Worm (Caenorhabditis elegans) whole organism, mixed stage, embryonic: ENCODE results near the gene F19C7.2.

Source experiments
- M03D4.4 ChIP-seq: sonication (generic microtip); optimal IDR thresholded peaks from 2 replicates; lab custom pipeline; 2017; ENCODE audit warnings: mild to moderate bottlenecking, missing genetic modification characterization, missing compliant biosample characterization
- bed-3 ChIP-seq: fragments of 200-800 bp; sonication (Bioruptor generic); optimal IDR thresholded peaks from 3 replicates; lab custom pipeline; 2018; ENCODE audit warnings: mild to moderate bottlenecking, missing genetic modification characterization, moderate library complexity, missing compliant biosample characterization
- blmp-1 ChIP-seq: fragments of 150-350 bp; optimal IDR thresholded peaks from 2 replicates; lab custom pipeline; 2014; ENCODE audit warnings: missing biosample characterization, missing genetic modification characterization
- ceh-39 ChIP-seq: fragments of 150-350 bp; optimal IDR thresholded peaks from 2 replicates; lab custom pipeline; 2014; ENCODE audit warnings: missing biosample characterization, missing genetic modification characterization
- ceh-43 ChIP-seq: fragments of 200-800 bp; sonication (Bioruptor generic); optimal IDR thresholded peaks from 2 replicates; lab custom pipeline; 2018; ENCODE audit warnings: mild to moderate bottlenecking, missing genetic modification characterization, moderate library complexity, missing compliant biosample characterization
- ces-1 ChIP-seq: fragments of 150-350 bp; optimal IDR thresholded peaks from 2 replicates; lab custom pipeline; 2014; ENCODE audit warnings: missing biosample characterization, missing genetic modification reagents, missing genetic modification characterization
- cnd-1 ChIP-seq: fragments of 200-800 bp; sonication (Bioruptor generic); optimal IDR thresholded peaks from 2 replicates; lab custom pipeline; 2018; ENCODE audit warnings: mild to moderate bottlenecking, missing genetic modification characterization, missing compliant biosample characterization
- drap-1 ChIP-seq: fragments of 200-800 bp; sonication (Bioruptor generic); optimal IDR thresholded peaks from 3 replicates; lab custom pipeline; 2018; ENCODE audit warnings: mild to moderate bottlenecking, missing genetic modification characterization, missing compliant biosample characterization
- elt-1 ChIP-seq: sonication (generic microtip); optimal IDR thresholded peaks from 2 replicates; lab custom pipeline; 2017; ENCODE audit warnings: missing genetic modification characterization, mild to moderate bottlenecking, missing compliant biosample characterization, antibody characterized with exemption, moderate library complexity, borderline replicate concordance; ENCODE audit not compliant: insufficient read depth
- elt-3 ChIP-seq: fragments of 150-350 bp; optimal IDR thresholded peaks from 2 replicates; lab custom pipeline; 2014; ENCODE audit warnings: missing biosample characterization, missing genetic modification characterization
- flh-1 ChIP-seq: fragments of 200-800 bp; sonication (Bioruptor generic); optimal IDR thresholded peaks from 2 replicates; lab custom pipeline; 2018; ENCODE audit warnings: mild to moderate bottlenecking, missing genetic modification characterization, moderate library complexity, missing compliant biosample characterization
- ham-2 ChIP-seq: fragments of 200-800 bp; sonication (Bioruptor generic); optimal IDR thresholded peaks from 2 replicates; lab custom pipeline; 2018; ENCODE audit warnings: mild to moderate bottlenecking, missing genetic modification characterization, missing compliant biosample characterization
- hlh-1 ChIP-seq: fragments of 150-350 bp; optimal IDR thresholded peaks from 2 replicates; lab custom pipeline; 2014; ENCODE audit warnings: missing biosample characterization, missing genetic modification reagents, missing genetic modification characterization
- lin-13 ChIP-seq: fragments of 150-350 bp; optimal IDR thresholded peaks from 2 replicates; lab custom pipeline; 2014; ENCODE audit warnings: missing biosample characterization, missing genetic modification characterization
- lin-32 ChIP-seq: fragments of 200-800 bp; sonication (Bioruptor generic); optimal IDR thresholded peaks from 2 replicates; lab custom pipeline; 2018; ENCODE audit warnings: mild to moderate bottlenecking, missing genetic modification characterization, missing compliant biosample characterization
- lsy-2 ChIP-seq: fragments of 150-350 bp; optimal IDR thresholded peaks from 2 replicates; lab custom pipeline; 2014; ENCODE audit warnings: missing biosample characterization, missing genetic modification characterization
- mab-5 ChIP-seq: fragments of 150-350 bp; optimal IDR thresholded peaks from 2 replicates; lab custom pipeline; 2014; ENCODE audit warnings: missing biosample characterization, missing genetic modification characterization
- mep-1 ChIP-seq: fragments of 150-350 bp; optimal IDR thresholded peaks from 2 replicates; lab custom pipeline; 2017; ENCODE audit warnings: missing biosample characterization, missing genetic modification reagents, missing genetic modification characterization, inconsistent platforms
- mls-2 ChIP-seq: sonication (generic microtip); optimal IDR thresholded peaks from 2 replicates; lab custom pipeline; 2016; ENCODE audit warnings: mild to moderate bottlenecking, missing genetic modification characterization, moderate library complexity, missing compliant biosample characterization
- nhr-12 ChIP-seq: fragments of 150-350 bp; optimal IDR thresholded peaks from 2 replicates; lab custom pipeline; 2014; ENCODE audit warnings: missing biosample characterization, missing genetic modification characterization
- nhr-2 ChIP-seq: fragments of 150-350 bp; optimal IDR thresholded peaks from 2 replicates; lab custom pipeline; 2014; ENCODE audit warnings: missing biosample characterization, missing genetic modification characterization
- nhr-237 ChIP-seq: fragments of 150-350 bp; optimal IDR thresholded peaks from 2 replicates; lab custom pipeline; 2014; ENCODE audit warnings: missing biosample characterization, missing genetic modification characterization
- nhr-28 ChIP-seq: fragments of 150-350 bp; optimal IDR thresholded peaks from 2 replicates; lab custom pipeline; 2014; ENCODE audit warnings: missing biosample characterization, missing genetic modification characterization
- nhr-76 ChIP-seq: sonication (generic microtip); optimal IDR thresholded peaks from 2 replicates; lab custom pipeline; 2017; ENCODE audit warnings: missing biosample characterization, missing genetic modification characterization
- pha-4 ChIP-seq: fragments of 150-350 bp; optimal IDR thresholded peaks from 2 replicates; lab custom pipeline; 2018; ENCODE audit warnings: missing biosample characterization, missing genetic modification reagents, missing genetic modification characterization
- sem-2 ChIP-seq: fragments of 200-800 bp; sonication (Bioruptor generic); optimal IDR thresholded peaks from 2 replicates; lab custom pipeline; 2018; ENCODE audit warnings: mild to moderate bottlenecking, missing genetic modification characterization, missing compliant biosample characterization
- snpc-4 ChIP-seq: fragments of 150-350 bp; optimal IDR thresholded peaks from 2 replicates; lab custom pipeline; 2014; ENCODE audit warnings: missing biosample characterization, missing genetic modification characterization
- tbx-8 ChIP-seq: fragments of 200-800 bp; sonication (Bioruptor generic); optimal IDR thresholded peaks from 2 replicates; lab custom pipeline; 2018; ENCODE audit warnings: mild to moderate bottlenecking, missing genetic modification characterization, moderate library complexity, missing compliant biosample characterization
- unc-120 ChIP-seq: sonication (generic microtip); optimal IDR thresholded peaks from 2 replicates; lab custom pipeline; 2017; ENCODE audit warnings: missing genetic modification characterization, missing compliant biosample characterization; ENCODE audit not compliant: poor library complexity, severe bottlenecking
- unc-39 ChIP-seq: fragments of 150-350 bp; optimal IDR thresholded peaks from 2 replicates; lab custom pipeline; 2014; ENCODE audit warnings: missing biosample characterization, missing genetic modification characterization
- unc-62 ChIP-seq: fragments of 150-350 bp; optimal IDR thresholded peaks from 2 replicates; lab custom pipeline; 2014; ENCODE audit warnings: missing biosample characterization, missing genetic modification reagents, missing genetic modification characterization
- zip-8 ChIP-seq: fragments of 150-350 bp; optimal IDR thresholded peaks from 2 replicates; lab custom pipeline; 2014; ENCODE audit warnings: missing biosample characterization, missing genetic modification characterization
- ztf-11 ChIP-seq: fragments of 150-350 bp; optimal IDR thresholded peaks from 2 replicates; lab custom pipeline; 2014; ENCODE audit warnings: missing biosample characterization, missing genetic modification characterization

F19C7.2 gene

DNA sequence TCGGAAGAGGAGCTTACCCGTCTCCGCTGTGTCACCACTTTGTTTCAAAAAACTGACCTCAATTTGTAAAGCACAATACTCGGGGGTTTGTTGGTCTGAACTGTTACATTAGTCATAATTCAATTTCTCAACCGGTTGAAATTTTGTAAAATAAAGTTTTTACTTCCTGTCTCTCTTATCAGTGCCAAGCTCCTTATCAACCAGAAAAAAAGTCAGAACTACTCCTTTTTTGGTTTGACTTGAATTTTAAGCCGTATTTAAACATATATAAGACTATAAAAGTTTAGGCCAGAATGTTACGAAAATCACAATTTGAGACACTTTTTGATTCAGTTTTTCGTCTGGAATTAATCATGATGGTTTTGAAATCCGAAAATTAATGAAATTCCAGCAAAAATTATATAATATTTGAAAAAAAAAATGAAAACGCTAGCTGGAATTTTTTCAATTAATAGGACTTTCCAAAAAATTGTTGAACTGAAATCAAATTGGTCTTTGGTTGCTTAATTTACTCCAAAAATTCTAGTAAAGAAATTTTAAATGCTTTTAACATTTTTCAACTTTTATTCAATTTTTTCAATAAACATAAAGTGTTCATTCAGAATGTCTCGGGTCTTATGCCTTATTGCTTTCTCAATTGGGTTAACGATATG is at the start of gene F19C7.2:
TSS of gene F19C7.2 (plus strand) at position 603 of the 653 bp plus-strand sequence.
- no peak for TF ChIP-seq zip-8 (tag; lab: Kevin White, UChicago)
- TF ChIP-seq elt-1 (tag; lab: Kevin White, UChicago) = no peak
- TF ChIP-seq hlh-1 (tag; lab: Kevin White, UChicago) = no peak
- no peak for TF ChIP-seq unc-39 (tag; lab: Kevin White, UChicago)
- TF ChIP-seq flh-1 (GFP tag; lab: Kevin White, UChicago) = no peak
- TF ChIP-seq nhr-12 (tag; lab: Kevin White, UChicago) = no peak
- no peak for TF ChIP-seq ces-1
- TF ChIP-seq blmp-1 (tag; lab: Kevin White, UChicago) = no peak
- no peak for TF ChIP-seq lin-32 (GFP tag; lab: Kevin White, UChicago)
- no peak for TF ChIP-seq sem-2 (GFP tag; lab: Kevin White, UChicago)
- TF ChIP-seq nhr-2 = no peak
- TF ChIP-seq mab-5 (tag; lab: Kevin White, UChicago) = no peak
- TF ChIP-seq nhr-28 (tag; lab: Kevin White, UChicago) = no peak
- no peak for TF ChIP-seq drap-1
- TF ChIP-seq elt-3 (tag; lab: Kevin White, UChicago) = no peak
- TF ChIP-seq pha-4 (tag; lab: Kevin White, UChicago) = no peak
- TF ChIP-seq ztf-11 (tag; lab: Kevin White, UChicago) = no peak
- no peak for TF ChIP-seq tbx-8 (GFP tag; lab: Kevin White, UChicago)
- TF ChIP-seq ceh-39 (tag; lab: Kevin White, UChicago) = no peak
- TF ChIP-seq, all 35 proteins: peak for 0

DNA sequence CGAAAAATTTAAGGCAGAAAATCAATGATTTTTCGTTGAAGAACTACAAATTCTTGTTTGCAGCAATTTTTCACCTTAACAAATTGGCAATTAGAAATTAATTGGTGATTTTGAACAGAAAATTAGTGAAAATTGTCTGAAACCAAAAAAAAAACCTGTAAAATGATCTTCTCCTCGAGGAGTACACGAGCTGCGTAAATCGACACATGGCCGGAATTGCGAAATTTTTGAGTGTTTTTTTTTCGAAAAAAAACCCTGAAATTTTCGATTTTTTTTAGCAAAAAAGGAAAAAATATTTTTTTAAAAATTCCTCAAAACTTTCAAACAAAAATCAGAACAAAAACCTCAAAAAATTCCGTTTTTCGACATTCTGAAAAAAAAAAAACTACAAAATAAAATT is 48.2 kb upstream of the F19C7.2 start:
- TF ChIP-seq elt-3 (tag; lab: Kevin White, UChicago) (no peak), snpc-4 (tag; lab: Kevin White, UChicago) (no peak), ceh-43 (GFP tag; lab: Kevin White, UChicago) (no peak), nhr-237 (tag; lab: Kevin White, UChicago) (no peak), bed-3 (no peak), ces-1 (no peak), M03D4.4 (tag; lab: Kevin White, UChicago) (no peak), nhr-28 (tag; lab: Kevin White, UChicago) (no peak), pha-4 (tag; lab: Kevin White, UChicago) (no peak), nhr-2 (no peak), cnd-1 (tag; lab: Kevin White, UChicago) (no peak), mab-5 (tag; lab: Kevin White, UChicago) (no peak), lin-32 (GFP tag; lab: Kevin White, UChicago) (no peak)

DNA sequence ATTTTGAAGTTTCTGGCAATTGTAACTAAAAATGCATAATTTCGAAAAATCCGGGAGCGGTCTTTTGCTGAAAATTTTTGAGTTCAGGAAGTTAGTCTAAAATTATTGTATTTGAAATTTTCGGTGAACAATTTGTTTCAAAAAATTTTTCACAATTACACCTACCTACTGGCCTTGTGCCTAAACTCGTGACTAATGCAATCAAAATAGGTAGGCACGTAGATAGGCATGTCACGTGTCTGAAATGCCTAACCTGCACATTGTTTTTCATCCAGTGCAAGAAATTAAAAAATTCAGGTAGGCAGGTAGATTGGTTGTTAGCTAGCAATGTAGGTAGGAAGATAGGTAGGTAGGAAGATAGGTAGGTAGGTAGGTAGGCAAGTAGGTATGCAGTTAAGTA is 42.6 kb upstream of the F19C7.2 start:
- TF ChIP-seq mep-1 (tag; lab: Kevin White, UChicago) (no peak), nhr-28 (tag; lab: Kevin White, UChicago) (no peak), ces-1 (no peak), elt-3 (tag; lab: Kevin White, UChicago) (no peak), ceh-39 (tag; lab: Kevin White, UChicago) (no peak), zip-8 (tag; lab: Kevin White, UChicago) (no peak)

ce11 chrIV:4557731-4558130 is 42.0 kb upstream of the F19C7.2 start:
- TF ChIP-seq M03D4.4 (tag; lab: Kevin White, UChicago) (no peak), mls-2 (tag; lab: Kevin White, UChicago) (no peak), lin-13 (tag; lab: Kevin White, UChicago) (no peak)

DNA sequence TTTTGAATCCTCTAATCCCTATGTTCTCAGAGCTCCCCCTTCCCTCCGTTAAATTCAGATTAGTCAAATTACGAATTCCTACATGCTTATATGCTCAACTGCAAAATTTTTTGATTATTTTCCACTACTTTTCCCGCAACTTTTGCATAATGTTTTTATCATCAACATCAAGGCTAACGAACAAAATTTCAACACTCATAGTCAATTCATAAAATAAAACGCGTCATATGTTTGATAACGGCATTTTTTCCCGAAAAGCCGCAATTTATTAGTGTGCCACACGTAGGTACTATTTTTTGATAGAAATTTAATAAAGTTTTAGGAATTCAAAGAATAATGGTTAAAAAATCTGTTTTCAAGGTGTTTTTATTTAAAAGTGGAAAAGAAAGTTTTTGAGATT is 40.6 kb upstream of the F19C7.2 start:
- no peak for TF ChIP-seq mep-1 (tag; lab: Kevin White, UChicago)
- no peak for TF ChIP-seq unc-120 (tag; lab: Kevin White, UChicago)
- no peak for TF ChIP-seq elt-3 (tag; lab: Kevin White, UChicago)
- TF ChIP-seq mab-5 (tag; lab: Kevin White, UChicago) = no peak
- no peak for TF ChIP-seq nhr-12 (tag; lab: Kevin White, UChicago)
- no peak for TF ChIP-seq nhr-76 (tag; lab: Kevin White, UChicago)
- no peak for TF ChIP-seq pha-4 (tag; lab: Kevin White, UChicago)
- no peak for TF ChIP-seq nhr-237 (tag; lab: Kevin White, UChicago)
- no peak for TF ChIP-seq tbx-8 (GFP tag; lab: Kevin White, UChicago)
- no peak for TF ChIP-seq bed-3
- TF ChIP-seq nhr-2 = no peak
- TF ChIP-seq elt-1 (tag; lab: Kevin White, UChicago) = no peak
- TF ChIP-seq lin-32 (GFP tag; lab: Kevin White, UChicago) = no peak
- no peak for TF ChIP-seq unc-62 (GFP tag; lab: Kevin White, UChicago)
- TF ChIP-seq lsy-2 (tag; lab: Kevin White, UChicago) = no peak
- TF ChIP-seq ztf-11 (tag; lab: Kevin White, UChicago) = no peak
- no peak for TF ChIP-seq drap-1
- no peak for TF ChIP-seq cnd-1 (tag; lab: Kevin White, UChicago)
- TF ChIP-seq flh-1 (GFP tag; lab: Kevin White, UChicago) = no peak
- TF ChIP-seq ham-2 (GFP tag; lab: Kevin White, UChicago) = no peak
